Fruit fly (Drosophila melanogaster) whole organism, adult: ENCODE measurements around the gene CG5282.

Experiments used
- CG12768 ChIP-seq: fragments of 200-800 bp; sonication (Bioruptor generic); optimal IDR thresholded peaks from 2 replicates; lab custom pipeline; 2017; ENCODE audit warnings: missing biosample characterization, missing genetic modification characterization, mild to moderate bottlenecking, moderate library complexity, missing genetic modification reagents
- CG7045 ChIP-seq: fragments of 200-800 bp; sonication (Bioruptor generic); optimal IDR thresholded peaks from 2 replicates; lab custom pipeline; 2017; ENCODE audit warnings: missing biosample characterization, mild to moderate bottlenecking, missing genetic modification characterization
- Hr96 ChIP-seq: fragments of 200-800 bp; sonication (Bioruptor generic); optimal IDR thresholded peaks from 2 replicates; lab custom pipeline; 2016; ENCODE audit warnings: missing biosample characterization, missing genetic modification characterization
- cic ChIP-seq: fragments of 200-800 bp; sonication (Bioruptor generic); optimal IDR thresholded peaks from 2 replicates; lab custom pipeline; 2017; ENCODE audit warnings: missing biosample characterization, mild to moderate bottlenecking, missing genetic modification characterization, moderate library complexity
- kay ChIP-seq: fragments of 200-800 bp; sonication (Bioruptor generic); peaks from one replicate; lab custom pipeline; 2016; ENCODE audit warnings: missing biosample characterization, missing genetic modification characterization, borderline replicate concordance
- ovo ChIP-seq: fragments of 200-800 bp; sonication (Bioruptor generic); optimal IDR thresholded peaks from 2 replicates; lab custom pipeline; 2016; ENCODE audit warnings: missing biosample characterization, missing genetic modification characterization
- pad ChIP-seq: fragments of 200-800 bp; sonication (Bioruptor generic); optimal IDR thresholded peaks from 3 replicates; lab custom pipeline; 2017; ENCODE audit warnings: missing biosample characterization, missing genetic modification characterization, mild to moderate bottlenecking, moderate library complexity, missing genetic modification reagents
- tj ChIP-seq: fragments of 200-800 bp; sonication (Bioruptor generic); optimal IDR thresholded peaks from 3 replicates; lab custom pipeline; 2017; ENCODE audit warnings: missing biosample characterization, mild to moderate bottlenecking, missing genetic modification characterization, moderate library complexity

dm6 chr3L:20444815-20445519 lies 19.1 kb upstream of the CG5282 start:
- TF ChIP-seq CG12768 (GFP tag; lab: Kevin White, UChicago) (peak; percentile 91), CG7045 (peak; percentile 76), cic (GFP tag; lab: Kevin White, UChicago) (peak; percentile 9), kay (peak; percentile 86), ovo (GFP tag; lab: Kevin White, UChicago) (no peak), pad (peak; percentile 41), tj (GFP tag; lab: Kevin White, UChicago) (peak; percentile 41), Hr96 (GFP tag; lab: Kevin White, UChicago) (peak; percentile 61)
